Fruit fly (Drosophila melanogaster) whole organism, embryonic: ENCODE data around the gene dally.
A peak's percentile ranks its signal among the peaks of the same experiment; 100 is the strongest.

ENCODE experiments used
- ATbp ChIP-seq: fragments of 200-800 bp; sonication (Bioruptor generic); optimal IDR thresholded peaks from 2 replicates; lab custom pipeline; 2017; ENCODE audit warnings: missing biosample characterization, mild to moderate bottlenecking, missing genetic modification characterization, missing genetic modification reagents
- Asciz ChIP-seq: fragments of 200-800 bp; sonication (Bioruptor generic); optimal IDR thresholded peaks from 2 replicates; lab custom pipeline; 2017; ENCODE audit warnings: missing biosample characterization, mild to moderate bottlenecking, missing genetic modification characterization, missing genetic modification reagents
- B-H2 ChIP-seq: fragments of 200-800 bp; sonication (Bioruptor generic); optimal IDR thresholded peaks from 2 replicates; lab custom pipeline; 2018; ENCODE audit warnings: missing biosample characterization, mild to moderate bottlenecking, missing genetic modification characterization
- Blimp-1 ChIP-seq: fragments of 200-800 bp; sonication (Bioruptor generic); optimal IDR thresholded peaks from 3 replicates; lab custom pipeline; 2018; ENCODE audit warnings: missing biosample characterization, missing genetic modification characterization, mild to moderate bottlenecking, moderate library complexity, missing genetic modification reagents
- CG10431 ChIP-seq: fragments of 200-800 bp; sonication (Bioruptor generic); optimal IDR thresholded peaks from 3 replicates; lab custom pipeline; 2018; ENCODE audit warnings: missing biosample characterization, mild to moderate bottlenecking, missing genetic modification characterization
- CG11696 ChIP-seq: fragments of 200-800 bp; sonication (Bioruptor generic); IDR thresholded peaks from 2 replicates; pipeline ENCODE4 v1.3.6; 2022; ENCODE audit warnings: missing biosample characterization, missing genetic modification characterization
- CG12219 ChIP-seq: fragments of 200-800 bp; sonication (Bioruptor generic); optimal IDR thresholded peaks from 3 replicates; lab custom pipeline; 2018; ENCODE audit warnings: missing biosample characterization, mild to moderate bottlenecking, missing genetic modification characterization
- CG13424 ChIP-seq: fragments of 200-800 bp; sonication (Bioruptor generic); optimal IDR thresholded peaks from 2 replicates; lab custom pipeline; 2019; ENCODE audit warnings: missing biosample characterization, mild to moderate bottlenecking, missing genetic modification characterization, moderate library complexity
- CG14710 ChIP-seq: fragments of 200-800 bp; sonication (Bioruptor generic); optimal IDR thresholded peaks from 3 replicates; lab custom pipeline; 2019; ENCODE audit warnings: missing biosample characterization, mild to moderate bottlenecking, missing genetic modification characterization, moderate library complexity
- CG16813 ChIP-seq: fragments of 200-800 bp; sonication (Bioruptor generic); IDR thresholded peaks from 3 replicates; pipeline ENCODE4 v1.3.6; 2022; ENCODE audit warnings: missing biosample characterization, missing genetic modification characterization; ENCODE audit not compliant: partially characterized antibody
- CG17612 ChIP-seq: fragments of 200-800 bp; sonication (Bioruptor generic); IDR thresholded peaks from 2 replicates; pipeline ENCODE4 v1.3.6; 2022; ENCODE audit warnings: missing biosample characterization, missing genetic modification characterization
- CG18262 ChIP-seq: fragments of 200-800 bp; optimal IDR thresholded peaks from 3 replicates; lab custom pipeline; 2019; ENCODE audit warnings: missing biosample characterization, mild to moderate bottlenecking, missing genetic modification characterization, moderate library complexity
- CG2202 ChIP-seq: fragments of 200-800 bp; sonication (Bioruptor generic); optimal IDR thresholded peaks from 2 replicates; lab custom pipeline; 2018; ENCODE audit warnings: missing biosample characterization, mild to moderate bottlenecking, missing genetic modification characterization
- CG2712 ChIP-seq: fragments of 200-800 bp; optimal IDR thresholded peaks from 3 replicates; lab custom pipeline; 2019; ENCODE audit warnings: missing biosample characterization, mild to moderate bottlenecking, missing genetic modification characterization, moderate library complexity
- CG31441 ChIP-seq: fragments of 200-800 bp; sonication (Bioruptor generic); IDR thresholded peaks from 2 replicates; pipeline ENCODE4 v1.3.6; 2022; ENCODE audit warnings: missing biosample characterization, missing genetic modification characterization
- CG3847 ChIP-seq: fragments of 200-800 bp; sonication (Bioruptor generic); IDR thresholded peaks from 2 replicates; pipeline ENCODE4 v1.3.6; 2022; ENCODE audit warnings: missing biosample characterization, missing genetic modification characterization
- CG4328 ChIP-seq: fragments of 200-800 bp; sonication (Bioruptor generic); optimal IDR thresholded peaks from 3 replicates; lab custom pipeline; 2017; ENCODE audit warnings: missing biosample characterization, missing genetic modification reagents, missing genetic modification characterization
- CG4360 ChIP-seq: fragments of 200-800 bp; sonication (Bioruptor generic); IDR thresholded peaks from 2 replicates; pipeline ENCODE4 v1.3.6; 2022; ENCODE audit warnings: missing biosample characterization, missing genetic modification characterization
- CG43689 ChIP-seq: fragments of 200-800 bp; sonication (Bioruptor generic); IDR thresholded peaks from 2 replicates; pipeline ENCODE4 v1.3.6; 2022; ENCODE audit warnings: missing biosample characterization, missing genetic modification characterization
- CG7745 ChIP-seq: fragments of 200-800 bp; sonication (Bioruptor generic); optimal IDR thresholded peaks from 2 replicates; lab custom pipeline; 2018; ENCODE audit warnings: missing biosample characterization, mild to moderate bottlenecking, missing genetic modification characterization, moderate library complexity
- CG8290 ChIP-seq, 3 experiments: fragments of 200-800 bp; sonication (Bioruptor generic); optimal IDR thresholded peaks; 2 replicates each; lab custom pipeline; 2016 to 2019; ENCODE audit warnings: missing biosample characterization in 3 of 3, missing genetic modification characterization in 3 of 3, mild to moderate bottlenecking in 2 of 3, moderate library complexity in 1 of 3
- CG8388 ChIP-seq: fragments of 200-800 bp; sonication (Bioruptor generic); optimal IDR thresholded peaks from 2 replicates; lab custom pipeline; 2019; ENCODE audit warnings: missing biosample characterization, mild to moderate bottlenecking, missing genetic modification characterization, moderate library complexity
- CG8924 ChIP-seq: fragments of 200-800 bp; optimal IDR thresholded peaks from 3 replicates; lab custom pipeline; 2019; ENCODE audit warnings: missing biosample characterization, mild to moderate bottlenecking, missing genetic modification characterization, moderate library complexity
- Camta ChIP-seq: fragments of 200-800 bp; sonication (Bioruptor generic); optimal IDR thresholded peaks from 2 replicates; lab custom pipeline; 2016; ENCODE audit warnings: missing biosample characterization, missing genetic modification characterization
- CkIIα-i1 ChIP-seq: fragments of 200-800 bp; sonication (Bioruptor generic); IDR thresholded peaks from 2 replicates; pipeline ENCODE4 v1.3.6; 2022; ENCODE audit warnings: missing biosample characterization, missing genetic modification characterization
- CoRest ChIP-seq: fragments of 200-800 bp; sonication (Bioruptor generic); optimal IDR thresholded peaks from 3 replicates; lab custom pipeline; 2018; ENCODE audit warnings: missing biosample characterization, mild to moderate bottlenecking, missing genetic modification characterization, moderate library complexity
- Mes4 ChIP-seq: fragments of 200-800 bp; sonication (Bioruptor generic); optimal IDR thresholded peaks from 2 replicates; lab custom pipeline; 2016; ENCODE audit warnings: missing biosample characterization, missing genetic modification characterization
- NK7.1 ChIP-seq: fragments of 200-800 bp; sonication (Bioruptor generic); optimal IDR thresholded peaks from 3 replicates; lab custom pipeline; 2016; ENCODE audit warnings: missing biosample characterization, missing genetic modification characterization
- Neu2 ChIP-seq: fragments of 200-800 bp; sonication (Bioruptor generic); optimal IDR thresholded peaks from 3 replicates; lab custom pipeline; 2016; ENCODE audit warnings: missing biosample characterization, missing genetic modification characterization, borderline replicate concordance
- Ptx1 ChIP-seq: fragments of 200-800 bp; sonication (Bioruptor generic); IDR thresholded peaks from 2 replicates; pipeline ENCODE4 v1.3.6; 2022; ENCODE audit warnings: missing biosample characterization, missing genetic modification characterization
- Rfx ChIP-seq: fragments of 200-800 bp; sonication (Bioruptor generic); IDR thresholded peaks from 2 replicates; pipeline ENCODE4 v1.3.6; 2022; ENCODE audit warnings: missing biosample characterization, missing genetic modification characterization
- Sin3A ChIP-seq: fragments of >200 bp; optimal IDR thresholded peaks from 2 replicates; lab custom pipeline; 2018
- Xrp1 ChIP-seq: fragments of 200-800 bp; sonication (Bioruptor generic); IDR thresholded peaks from 2 replicates; pipeline ENCODE4 v1.3.6; 2022; ENCODE audit warnings: missing biosample characterization, missing genetic modification characterization
- aop ChIP-seq: fragments of 200-800 bp; sonication (Bioruptor generic); IDR thresholded peaks from 2 replicates; pipeline ENCODE4 v1.3.6; 2022; ENCODE audit warnings: missing biosample characterization, missing genetic modification characterization
- cg ChIP-seq: fragments of 200-800 bp; sonication (Bioruptor generic); optimal IDR thresholded peaks from 3 replicates; lab custom pipeline; 2019; ENCODE audit warnings: missing biosample characterization, mild to moderate bottlenecking, missing genetic modification characterization, moderate library complexity
- ci ChIP-seq: fragments of 200-800 bp; sonication (Bioruptor generic); IDR thresholded peaks from 3 replicates; pipeline ENCODE4 v1.3.6; 2022; ENCODE audit warnings: missing biosample characterization, missing genetic modification characterization
- crc ChIP-seq: fragments of 200-800 bp; sonication (Bioruptor generic); optimal IDR thresholded peaks from 2 replicates; lab custom pipeline; 2016; ENCODE audit warnings: missing biosample characterization, missing genetic modification characterization
- ewg ChIP-seq: fragments of 200-800 bp; sonication (Bioruptor generic); optimal IDR thresholded peaks from 3 replicates; lab custom pipeline; 2017; ENCODE audit warnings: mild to moderate bottlenecking, missing biosample characterization, missing genetic modification reagents, missing genetic modification characterization
- jing ChIP-seq: fragments of 200-800 bp; sonication (Bioruptor generic); optimal IDR thresholded peaks from 2 replicates; lab custom pipeline; 2018; ENCODE audit warnings: missing biosample characterization, mild to moderate bottlenecking, missing genetic modification characterization
- klu ChIP-seq: fragments of 200-800 bp; sonication (Bioruptor generic); IDR thresholded peaks from 2 replicates; pipeline ENCODE4 v1.3.6; 2022; ENCODE audit warnings: missing biosample characterization, missing genetic modification characterization
- nau ChIP-seq: fragments of 200-800 bp; sonication (Bioruptor generic); optimal IDR thresholded peaks from 3 replicates; lab custom pipeline; 2017; ENCODE audit warnings: missing biosample characterization, mild to moderate bottlenecking, missing genetic modification characterization, missing genetic modification reagents
- nerfin-1 ChIP-seq: fragments of 200-800 bp; sonication (Bioruptor generic); optimal IDR thresholded peaks from 3 replicates; lab custom pipeline; 2019; ENCODE audit warnings: missing biosample characterization, mild to moderate bottlenecking, missing genetic modification characterization, moderate library complexity
- odd ChIP-seq: fragments of 200-800 bp; sonication (Bioruptor generic); optimal IDR thresholded peaks from 2 replicates; lab custom pipeline; 2017; ENCODE audit warnings: missing biosample characterization, mild to moderate bottlenecking, missing genetic modification characterization
- sc ChIP-seq, 3 experiments: fragments of >200 bp in 2 of 3; fragments of 200-800 bp in 1 of 3; sonication (Bioruptor generic) in 1 of 3; optimal IDR thresholded peaks; 2 replicates in 2 of 3; 3 replicates in 1 of 3; lab custom pipeline; 2017; ENCODE audit warnings: mild to moderate bottlenecking in 1 of 3, missing biosample characterization in 1 of 3, missing genetic modification characterization in 1 of 3, missing genetic modification reagents in 1 of 3
- unpg ChIP-seq: fragments of 200-800 bp; sonication (Bioruptor generic); optimal IDR thresholded peaks from 3 replicates; lab custom pipeline; 2018; ENCODE audit warnings: missing biosample characterization, mild to moderate bottlenecking, missing genetic modification characterization, moderate library complexity
- vvl ChIP-seq: fragments of 200-800 bp; sonication (Bioruptor generic); IDR thresholded peaks from 2 replicates; pipeline ENCODE4 v1.3.6; 2022; ENCODE audit warnings: missing biosample characterization, missing genetic modification characterization
- wek ChIP-seq: fragments of 200-800 bp; sonication (Bioruptor generic); optimal IDR thresholded peaks from 3 replicates; lab custom pipeline; 2018; ENCODE audit warnings: missing biosample characterization, mild to moderate bottlenecking, missing genetic modification characterization, moderate library complexity
- zen2 ChIP-seq: fragments of 200-800 bp; sonication (Bioruptor generic); IDR thresholded peaks from 3 replicates; pipeline ENCODE4 v1.3.6; 2022; ENCODE audit warnings: missing biosample characterization, missing genetic modification characterization; ENCODE audit not compliant: partially characterized antibody
- zf30C ChIP-seq: fragments of 200-800 bp; sonication (Bioruptor generic); optimal IDR thresholded peaks from 3 replicates; lab custom pipeline; 2018; ENCODE audit warnings: missing biosample characterization, mild to moderate bottlenecking, missing genetic modification characterization

The dally gene

dm6 chr3L:8924999-8925398, 97.7 kb downstream of the dally start (continued):
- no peak for TF ChIP-seq CG8924 (tag; lab: Kevin White, UChicago)
- TF ChIP-seq CG10431 (GFP tag; lab: Kevin White, UChicago) = no peak
- no peak for TF ChIP-seq NK7.1
- peak; percentile 46 for TF ChIP-seq cg (GFP tag; lab: Kevin White, UChicago)
- no peak for TF ChIP-seq CG17612
- TF ChIP-seq ewg (GFP tag; lab: Kevin White, UChicago) = no peak
- TF ChIP-seq CkIIα-i1 (GFP tag; lab: Robert Waterston, UW) = no peak
- no peak for TF ChIP-seq crc (GFP tag; lab: Kevin White, UChicago)
- TF ChIP-seq Sin3A (lab: Kevin White, UChicago) = no peak
- TF ChIP-seq Blimp-1 (GFP tag; lab: Kevin White, UChicago) = peak; percentile 90
- no peak for TF ChIP-seq CG3847 (GFP tag; lab: Robert Waterston, UW)
- TF ChIP-seq Neu2 (GFP tag; lab: Kevin White, UChicago) = no peak
- TF ChIP-seq CG43689 (GFP tag; lab: Robert Waterston, UW) = no peak
- no peak for TF ChIP-seq Camta (GFP tag; lab: Kevin White, UChicago)
- TF ChIP-seq aop = no peak
- peak; percentile 9 for TF ChIP-seq CG14710 (tag; lab: Kevin White, UChicago)
- peak; percentile 15; the same call in 1 of the 2 replicates for TF ChIP-seq CG4360
- TF ChIP-seq, all 482 proteins: peak for 10

dm6 chr3L:8925679-8926078, 98.4 kb downstream of the dally start:
- TF ChIP-seq CG13424 (tag; lab: Kevin White, UChicago) = peak; percentile 23
- TF ChIP-seq vvl (GFP tag; lab: Robert Waterston, UW) = 0 out of 2 replicates have a peak, but pooled peaks have one; percentile 14
- TF ChIP-seq ewg (GFP tag; lab: Kevin White, UChicago) = peak; percentile 10
- peak; percentile 12 for TF ChIP-seq CG8290 (GFP tag; optimal IDR thresholded peaks at IDR 0.05; lab: Kevin White, UChicago)
- peak in 1 of 2 experiments; percentile 1 for TF ChIP-seq CG8290 (tag; optimal IDR thresholded peaks at IDR 0.05; lab: Kevin White, UChicago)
- TF ChIP-seq odd (GFP tag; lab: Kevin White, UChicago) = peak; percentile 63
- TF ChIP-seq nau (GFP tag; lab: Kevin White, UChicago) = peak; percentile 34
- no peak for TF ChIP-seq CG16813 (GFP tag; lab: Robert Waterston, UW)
- no peak for TF ChIP-seq jing
- peak; percentile 20 for TF ChIP-seq CG2712 (tag; lab: Kevin White, UChicago)
- peak; percentile 85 for TF ChIP-seq Asciz (GFP tag; lab: Kevin White, UChicago)
- peak; percentile 28 for TF ChIP-seq CG4328 (GFP tag; lab: Kevin White, UChicago)
- TF ChIP-seq zen2 (GFP tag; lab: Robert Waterston, UW) = no peak
- 0 out of 2 replicates have a peak, but pooled peaks have one; percentile 35 for TF ChIP-seq CG31441 (GFP tag; lab: Robert Waterston, UW)
- no peak for TF ChIP-seq klu (GFP tag; lab: Robert Waterston, UW)
- no peak for TF ChIP-seq B-H2 (GFP tag; lab: Kevin White, UChicago)
- TF ChIP-seq Mes4 (GFP tag; lab: Kevin White, UChicago) = peak; percentile 35
- TF ChIP-seq wek (GFP tag; lab: Kevin White, UChicago) = peak; percentile 56
- TF ChIP-seq CG7745 (tag; lab: Kevin White, UChicago) = peak; percentile 78
- peak; percentile 36 for TF ChIP-seq unpg (GFP tag; lab: Kevin White, UChicago)
- TF ChIP-seq CG2202 (tag; lab: Kevin White, UChicago) = peak; percentile 68
- TF ChIP-seq sc (optimal IDR thresholded peaks at IDR 0.05; lab: Kevin White, UChicago) = no peak
- peak; percentile 39 for TF ChIP-seq sc (GFP tag; optimal IDR thresholded peaks at IDR 0.05; lab: Kevin White, UChicago)
- TF ChIP-seq nerfin-1 (tag; lab: Kevin White, UChicago) = peak; percentile 23
- peak; percentile 94 for TF ChIP-seq ATbp (GFP tag; lab: Kevin White, UChicago)
- peak; percentile 74 for TF ChIP-seq Xrp1 (GFP tag; lab: Robert Waterston, UW)
- peak; percentile 33 for TF ChIP-seq CoRest (tag; lab: Kevin White, UChicago)
- TF ChIP-seq zf30C (GFP tag; lab: Kevin White, UChicago) = no peak
- peak; percentile 27 for TF ChIP-seq CG12219 (GFP tag; lab: Kevin White, UChicago)
- no peak for TF ChIP-seq Ptx1 (GFP tag; lab: Robert Waterston, UW)
- TF ChIP-seq CG8388 = peak; percentile 4
- TF ChIP-seq ci (GFP tag; lab: Robert Waterston, UW) = peak; percentile 75
- peak; percentile 29 for TF ChIP-seq CG18262 (tag; lab: Kevin White, UChicago)
- no peak for TF ChIP-seq Rfx (GFP tag; lab: Robert Waterston, UW)
- no peak for TF ChIP-seq CG11696 (GFP tag; lab: Robert Waterston, UW)
